Worm (Caenorhabditis elegans) whole organism, mixed stage, embryonic: ENCODE measurements around the gene Y51A2B.8.
A peak's percentile ranks its signal among the peaks of the same experiment; 100 is the strongest.

ENCODE experiments used
- M03D4.4 ChIP-seq: sonication (generic microtip); optimal IDR thresholded peaks from 2 replicates; lab custom pipeline; 2017; ENCODE audit warnings: mild to moderate bottlenecking, missing genetic modification characterization, missing compliant biosample characterization
- ceh-39 ChIP-seq: fragments of 150-350 bp; optimal IDR thresholded peaks from 2 replicates; lab custom pipeline; 2014; ENCODE audit warnings: missing biosample characterization, missing genetic modification characterization
- ceh-43 ChIP-seq: fragments of 200-800 bp; sonication (Bioruptor generic); optimal IDR thresholded peaks from 2 replicates; lab custom pipeline; 2018; ENCODE audit warnings: mild to moderate bottlenecking, missing genetic modification characterization, moderate library complexity, missing compliant biosample characterization
- ceh-83 ChIP-seq: fragments of 200-800 bp; sonication (Bioruptor generic); optimal IDR thresholded peaks from 2 replicates; lab custom pipeline; 2018; ENCODE audit warnings: mild to moderate bottlenecking, missing genetic modification characterization, missing compliant biosample characterization
- ces-1 ChIP-seq: fragments of 150-350 bp; optimal IDR thresholded peaks from 2 replicates; lab custom pipeline; 2014; ENCODE audit warnings: missing biosample characterization, missing genetic modification reagents, missing genetic modification characterization
- cnd-1 ChIP-seq: fragments of 200-800 bp; sonication (Bioruptor generic); optimal IDR thresholded peaks from 2 replicates; lab custom pipeline; 2018; ENCODE audit warnings: mild to moderate bottlenecking, missing genetic modification characterization, missing compliant biosample characterization
- drap-1 ChIP-seq: fragments of 200-800 bp; sonication (Bioruptor generic); optimal IDR thresholded peaks from 3 replicates; lab custom pipeline; 2018; ENCODE audit warnings: mild to moderate bottlenecking, missing genetic modification characterization, missing compliant biosample characterization
- elt-1 ChIP-seq: sonication (generic microtip); optimal IDR thresholded peaks from 2 replicates; lab custom pipeline; 2017; ENCODE audit warnings: missing genetic modification characterization, mild to moderate bottlenecking, missing compliant biosample characterization, antibody characterized with exemption, moderate library complexity, borderline replicate concordance; ENCODE audit not compliant: insufficient read depth
- elt-3 ChIP-seq: fragments of 150-350 bp; optimal IDR thresholded peaks from 2 replicates; lab custom pipeline; 2014; ENCODE audit warnings: missing biosample characterization, missing genetic modification characterization
- flh-1 ChIP-seq: fragments of 200-800 bp; sonication (Bioruptor generic); optimal IDR thresholded peaks from 2 replicates; lab custom pipeline; 2018; ENCODE audit warnings: mild to moderate bottlenecking, missing genetic modification characterization, moderate library complexity, missing compliant biosample characterization
- ham-2 ChIP-seq: fragments of 200-800 bp; sonication (Bioruptor generic); optimal IDR thresholded peaks from 2 replicates; lab custom pipeline; 2018; ENCODE audit warnings: mild to moderate bottlenecking, missing genetic modification characterization, missing compliant biosample characterization
- hlh-1 ChIP-seq: fragments of 150-350 bp; optimal IDR thresholded peaks from 2 replicates; lab custom pipeline; 2014; ENCODE audit warnings: missing biosample characterization, missing genetic modification reagents, missing genetic modification characterization
- lin-13 ChIP-seq: fragments of 150-350 bp; optimal IDR thresholded peaks from 2 replicates; lab custom pipeline; 2014; ENCODE audit warnings: missing biosample characterization, missing genetic modification characterization
- lin-32 ChIP-seq: fragments of 200-800 bp; sonication (Bioruptor generic); optimal IDR thresholded peaks from 2 replicates; lab custom pipeline; 2018; ENCODE audit warnings: mild to moderate bottlenecking, missing genetic modification characterization, missing compliant biosample characterization
- lsy-2 ChIP-seq: fragments of 150-350 bp; optimal IDR thresholded peaks from 2 replicates; lab custom pipeline; 2014; ENCODE audit warnings: missing biosample characterization, missing genetic modification characterization
- mab-5 ChIP-seq: fragments of 150-350 bp; optimal IDR thresholded peaks from 2 replicates; lab custom pipeline; 2014; ENCODE audit warnings: missing biosample characterization, missing genetic modification characterization
- mep-1 ChIP-seq: fragments of 150-350 bp; optimal IDR thresholded peaks from 2 replicates; lab custom pipeline; 2017; ENCODE audit warnings: missing biosample characterization, missing genetic modification reagents, missing genetic modification characterization, inconsistent platforms
- mls-2 ChIP-seq: sonication (generic microtip); optimal IDR thresholded peaks from 2 replicates; lab custom pipeline; 2016; ENCODE audit warnings: mild to moderate bottlenecking, missing genetic modification characterization, moderate library complexity, missing compliant biosample characterization
- nhr-2 ChIP-seq: fragments of 150-350 bp; optimal IDR thresholded peaks from 2 replicates; lab custom pipeline; 2014; ENCODE audit warnings: missing biosample characterization, missing genetic modification characterization
- nhr-28 ChIP-seq: fragments of 150-350 bp; optimal IDR thresholded peaks from 2 replicates; lab custom pipeline; 2014; ENCODE audit warnings: missing biosample characterization, missing genetic modification characterization
- nhr-76 ChIP-seq: sonication (generic microtip); optimal IDR thresholded peaks from 2 replicates; lab custom pipeline; 2017; ENCODE audit warnings: missing biosample characterization, missing genetic modification characterization
- pha-4 ChIP-seq: fragments of 150-350 bp; optimal IDR thresholded peaks from 2 replicates; lab custom pipeline; 2018; ENCODE audit warnings: missing biosample characterization, missing genetic modification reagents, missing genetic modification characterization
- sem-2 ChIP-seq: fragments of 200-800 bp; sonication (Bioruptor generic); optimal IDR thresholded peaks from 2 replicates; lab custom pipeline; 2018; ENCODE audit warnings: mild to moderate bottlenecking, missing genetic modification characterization, missing compliant biosample characterization
- snpc-4 ChIP-seq: fragments of 150-350 bp; optimal IDR thresholded peaks from 2 replicates; lab custom pipeline; 2014; ENCODE audit warnings: missing biosample characterization, missing genetic modification characterization
- sptf-1 ChIP-seq: sonication (generic microtip); optimal IDR thresholded peaks from 2 replicates; lab custom pipeline; 2017; ENCODE audit warnings: mild to moderate bottlenecking, missing genetic modification characterization, moderate library complexity, missing compliant biosample characterization
- tbx-8 ChIP-seq: fragments of 200-800 bp; sonication (Bioruptor generic); optimal IDR thresholded peaks from 2 replicates; lab custom pipeline; 2018; ENCODE audit warnings: mild to moderate bottlenecking, missing genetic modification characterization, moderate library complexity, missing compliant biosample characterization
- unc-120 ChIP-seq: sonication (generic microtip); optimal IDR thresholded peaks from 2 replicates; lab custom pipeline; 2017; ENCODE audit warnings: missing genetic modification characterization, missing compliant biosample characterization; ENCODE audit not compliant: poor library complexity, severe bottlenecking
- unc-39 ChIP-seq: fragments of 150-350 bp; optimal IDR thresholded peaks from 2 replicates; lab custom pipeline; 2014; ENCODE audit warnings: missing biosample characterization, missing genetic modification characterization
- unc-62 ChIP-seq: fragments of 150-350 bp; optimal IDR thresholded peaks from 2 replicates; lab custom pipeline; 2014; ENCODE audit warnings: missing biosample characterization, missing genetic modification reagents, missing genetic modification characterization
- zip-8 ChIP-seq: fragments of 150-350 bp; optimal IDR thresholded peaks from 2 replicates; lab custom pipeline; 2014; ENCODE audit warnings: missing biosample characterization, missing genetic modification characterization

Y51A2B.8 gene

DNA sequence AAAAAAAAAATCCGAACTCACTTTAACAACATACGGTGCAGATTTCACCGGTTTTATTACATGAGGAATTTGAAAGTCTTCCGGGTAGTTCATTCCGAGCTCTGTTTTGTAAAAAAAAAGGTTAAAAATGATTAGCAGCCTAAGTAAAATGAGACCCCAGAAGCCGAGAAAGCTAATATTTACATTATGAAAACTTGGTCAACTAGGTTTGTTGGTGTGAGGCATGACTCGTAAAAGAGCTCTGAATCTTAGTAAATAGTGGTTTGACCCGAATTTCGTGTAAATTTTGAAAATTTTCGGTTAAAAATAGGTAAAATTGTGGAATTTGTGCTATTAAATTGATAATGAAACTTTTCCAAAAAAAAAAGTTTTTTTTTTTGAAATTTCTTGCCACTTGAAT, 16.5 kb upstream of the Y51A2B.8 start, which contains the start of gene C08E8.1:
Gene C08E8.1, minus strand, starts transcription at position 101 of the 400 bp plus-strand sequence.
- TF ChIP-seq nhr-76 (tag; lab: Kevin White, UChicago) (no peak), elt-1 (tag; lab: Kevin White, UChicago) (no peak), pha-4 (tag; lab: Kevin White, UChicago) (no peak), ceh-43 (GFP tag; lab: Kevin White, UChicago) (no peak), ceh-39 (tag; lab: Kevin White, UChicago) (no peak), snpc-4 (tag; lab: Kevin White, UChicago) (no peak), nhr-28 (tag; lab: Kevin White, UChicago) (no peak), drap-1 (GFP tag; lab: Kevin White, UChicago) (no peak), unc-39 (tag; lab: Kevin White, UChicago) (no peak), M03D4.4 (no peak), mls-2 (tag; lab: Kevin White, UChicago) (no peak), elt-3 (no peak)
- TF ChIP-seq, all 35 proteins: peak for 0

DNA sequence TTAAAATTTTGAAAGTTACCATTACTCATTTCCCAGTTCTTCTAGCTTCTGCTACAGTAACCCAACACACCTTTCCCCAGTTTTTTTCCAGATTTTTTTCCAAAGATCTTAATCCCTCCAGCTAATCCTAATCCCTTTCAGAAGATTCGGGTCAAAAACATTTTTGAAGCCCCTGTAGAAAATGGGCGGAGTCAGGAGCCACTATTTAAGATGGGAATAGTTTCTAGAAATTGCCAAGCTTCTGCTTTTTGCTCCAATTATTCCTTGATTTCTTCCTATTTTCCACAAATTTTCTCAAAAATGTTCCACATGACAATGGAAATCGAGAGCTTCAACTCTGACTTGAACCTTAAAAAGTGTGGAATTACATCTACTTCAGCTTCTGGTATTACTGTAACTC, 14.4 kb upstream of the Y51A2B.8 start, which contains the start of gene C08E8.9:
Gene C08E8.9, plus strand, starts transcription at position 301 of the 400 bp plus-strand sequence.
- TF ChIP-seq flh-1 (GFP tag; lab: Kevin White, UChicago) (no peak), mls-2 (tag; lab: Kevin White, UChicago) (no peak)

DNA sequence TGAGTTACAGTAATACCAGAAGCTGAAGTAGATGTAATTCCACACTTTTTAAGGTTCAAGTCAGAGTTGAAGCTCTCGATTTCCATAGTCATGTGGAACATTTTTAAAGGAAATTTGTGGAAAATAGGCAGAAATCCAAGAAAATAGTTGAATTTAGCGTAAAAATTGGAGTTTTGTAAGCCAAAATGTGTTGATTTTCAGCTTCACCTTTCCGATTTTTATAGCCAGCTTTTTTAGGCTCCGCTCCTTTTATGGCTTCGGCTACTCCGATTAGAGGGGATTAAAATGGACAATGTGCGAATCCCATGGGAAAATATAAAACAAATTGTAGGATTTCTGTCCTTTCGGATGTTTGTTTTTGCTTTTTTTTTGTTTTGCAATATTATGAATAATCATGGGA, 10.6 kb upstream of the Y51A2B.8 start, which contains the start of gene C08E8.6:
Gene C08E8.6, minus strand, starts transcription at position 101 of the 400 bp plus-strand sequence.
- no peak for TF ChIP-seq lsy-2 (tag; lab: Kevin White, UChicago)
- TF ChIP-seq mab-5, result no peak
- TF ChIP-seq cnd-1, result no peak
- TF ChIP-seq sem-2, result no peak
- no peak for TF ChIP-seq nhr-2
- TF ChIP-seq sptf-1 (tag; lab: Kevin White, UChicago), result no peak
- TF ChIP-seq ham-2 (GFP tag; lab: Kevin White, UChicago), result no peak
- no peak for TF ChIP-seq ceh-83
- no peak for TF ChIP-seq nhr-76 (tag; lab: Kevin White, UChicago)
- no peak for TF ChIP-seq flh-1 (GFP tag; lab: Kevin White, UChicago)
- no peak for TF ChIP-seq ces-1 (GFP tag; lab: Kevin White, UChicago)
- TF ChIP-seq elt-3, result no peak
- no peak for TF ChIP-seq hlh-1 (tag; lab: Kevin White, UChicago)
- no peak for TF ChIP-seq ceh-43 (GFP tag; lab: Kevin White, UChicago)
- TF ChIP-seq unc-62 (GFP tag; lab: Kevin White, UChicago), result no peak
- TF ChIP-seq mls-2 (tag; lab: Kevin White, UChicago), result no peak
- no peak for TF ChIP-seq elt-1 (tag; lab: Kevin White, UChicago)
- TF ChIP-seq ceh-39 (tag; lab: Kevin White, UChicago), result no peak

DNA sequence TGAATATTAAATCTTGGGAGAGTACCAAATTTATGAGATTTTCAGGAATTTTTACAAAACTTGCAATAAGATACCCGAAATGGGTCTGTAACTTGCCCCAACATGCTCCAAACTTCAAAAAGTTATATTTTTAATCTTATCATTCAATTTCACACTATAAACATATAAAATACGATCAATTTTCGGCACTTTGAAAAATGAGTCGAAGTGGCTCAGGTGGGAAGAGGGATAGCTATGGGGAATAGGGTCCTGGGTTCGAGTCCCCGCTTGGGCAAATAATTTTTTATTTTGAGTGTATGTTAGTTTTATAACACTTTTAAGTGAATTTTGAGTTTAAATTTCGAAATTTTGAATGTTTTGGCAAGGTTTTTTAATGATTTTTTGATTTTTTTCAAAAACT, 7.9 kb upstream of the Y51A2B.8 start:
- TF ChIP-seq ham-2 (GFP tag; lab: Kevin White, UChicago), result no peak
- no peak for TF ChIP-seq zip-8
- no peak for TF ChIP-seq ceh-39 (tag; lab: Kevin White, UChicago)
- TF ChIP-seq tbx-8 (GFP tag; lab: Kevin White, UChicago), result no peak
- TF ChIP-seq lin-13, result no peak
- TF ChIP-seq ces-1 (GFP tag; lab: Kevin White, UChicago), result no peak
- no peak for TF ChIP-seq mls-2 (tag; lab: Kevin White, UChicago)
- no peak for TF ChIP-seq snpc-4 (tag; lab: Kevin White, UChicago)
- no peak for TF ChIP-seq sem-2
- TF ChIP-seq nhr-28 (tag; lab: Kevin White, UChicago), result no peak
- TF ChIP-seq unc-39 (tag; lab: Kevin White, UChicago), result no peak
- TF ChIP-seq unc-120 (tag; lab: Kevin White, UChicago), result no peak
- TF ChIP-seq nhr-2, result no peak
- TF ChIP-seq lsy-2 (tag; lab: Kevin White, UChicago), result no peak
- TF ChIP-seq M03D4.4, result no peak
- TF ChIP-seq mep-1 (tag; lab: Kevin White, UChicago), result no peak

DNA sequence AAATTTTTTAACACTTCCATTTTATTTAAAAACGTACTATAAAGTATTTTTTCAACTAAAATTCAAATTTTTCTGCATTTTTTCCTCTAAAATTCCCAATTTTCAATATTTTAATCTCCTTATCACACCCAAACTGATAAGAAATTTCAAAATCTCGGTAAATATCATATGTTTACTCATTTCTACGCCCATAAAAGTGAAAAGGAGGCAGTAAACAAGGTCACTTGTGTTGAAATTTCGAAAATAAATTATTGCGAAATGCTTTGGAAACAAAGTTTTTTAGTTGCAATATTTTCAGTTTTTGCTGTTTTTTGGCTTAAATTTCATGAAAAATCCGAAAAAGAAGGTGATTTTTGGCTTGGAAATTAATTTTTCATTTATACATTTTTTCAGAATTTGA, 7.3 kb upstream of the Y51A2B.8 start, which contains the start of gene C08E8.4:
Gene C08E8.4, plus strand, starts transcription at position 268 of the 400 bp plus-strand sequence.
- TF ChIP-seq elt-3, result peak; percentile 16
- TF ChIP-seq lin-32, result no peak
